Worm (Caenorhabditis elegans) whole organism, L2 larva: ENCODE results near the gene rpl-3.

Experiments used
- ZK546.5 ChIP-seq: sonication (generic microtip); optimal IDR thresholded peaks from 2 replicates; lab custom pipeline; 2017; ENCODE audit warnings: missing biosample characterization, missing genetic modification characterization
- aly-2 ChIP-seq: fragments of 150-350 bp; optimal IDR thresholded peaks from 2 replicates; lab custom pipeline; 2014; ENCODE audit warnings: missing biosample characterization, missing genetic modification characterization
- ama-1 ChIP-seq: fragments of 150-350 bp; optimal IDR thresholded peaks from 2 replicates; lab custom pipeline; 2018; ENCODE audit warnings: inconsistent platforms
- blmp-1 ChIP-seq: sonication (generic microtip); optimal IDR thresholded peaks from 2 replicates; lab custom pipeline; 2017; ENCODE audit warnings: missing genetic modification characterization, mild to moderate bottlenecking, missing compliant biosample characterization, antibody characterized with exemption, moderate library complexity; ENCODE audit not compliant: insufficient read depth
- ceh-82 ChIP-seq: fragments of 150-350 bp; optimal IDR thresholded peaks from 2 replicates; lab custom pipeline; 2014; ENCODE audit warnings: missing biosample characterization, missing genetic modification characterization
- elt-3 ChIP-seq: sonication (generic microtip); optimal IDR thresholded peaks from 2 replicates; lab custom pipeline; 2017; ENCODE audit warnings: missing biosample characterization, missing genetic modification characterization
- nhr-11 ChIP-seq: fragments of 150-350 bp; optimal IDR thresholded peaks from 2 replicates; lab custom pipeline; 2014; ENCODE audit warnings: missing biosample characterization, missing genetic modification characterization
- nhr-23 ChIP-seq: fragments of 150-350 bp; optimal IDR thresholded peaks from 2 replicates; lab custom pipeline; 2014; ENCODE audit warnings: missing biosample characterization, missing genetic modification reagents, missing genetic modification characterization
- snpc-4 ChIP-seq: fragments of 150-350 bp; optimal IDR thresholded peaks from 2 replicates; lab custom pipeline; 2014; ENCODE audit warnings: missing biosample characterization, missing genetic modification characterization
- unc-39 ChIP-seq: fragments of 150-350 bp; optimal IDR thresholded peaks from 2 replicates; lab custom pipeline; 2014; ENCODE audit warnings: missing biosample characterization, missing genetic modification characterization
- zag-1 ChIP-seq: fragments of 150-350 bp; optimal IDR thresholded peaks from 2 replicates; lab custom pipeline; 2014; ENCODE audit warnings: missing biosample characterization, missing genetic modification characterization

DNA sequence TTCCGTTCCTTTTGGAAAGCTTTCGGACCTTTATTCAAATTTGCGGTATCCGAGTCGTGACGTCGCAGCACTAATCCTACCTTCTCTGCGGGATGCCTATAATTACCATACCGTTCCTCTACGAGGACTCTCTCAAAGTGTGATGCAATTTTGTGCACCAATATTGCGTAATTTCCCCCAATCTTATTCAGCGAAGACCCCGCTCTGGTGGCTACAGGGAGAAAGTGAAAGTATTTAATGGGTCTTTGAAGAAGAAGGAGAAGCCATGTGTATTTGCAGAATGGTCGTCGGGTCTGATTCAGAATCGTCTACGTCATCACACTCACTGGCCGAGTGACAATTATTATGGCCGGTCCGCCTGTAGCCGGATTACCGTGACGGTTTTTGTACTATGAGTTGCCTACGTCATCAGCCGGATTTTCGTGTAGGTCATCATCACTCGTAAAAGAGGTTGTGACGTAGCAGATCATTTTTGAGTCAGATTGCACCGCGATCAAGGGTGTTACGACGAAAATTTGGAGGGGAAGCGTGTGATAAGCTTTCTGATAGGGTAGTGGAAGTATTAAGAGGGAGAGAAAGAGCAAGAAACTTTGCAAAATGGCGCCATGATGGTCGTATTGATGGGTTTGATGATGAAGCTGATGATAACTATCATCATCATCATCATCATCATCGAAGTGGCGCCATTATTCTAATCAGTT is 8.7 kb downstream of the rpl-3 start:
- TF ChIP-seq ceh-82 (tag; lab: Kevin White, UChicago) (no peak), snpc-4 (no peak), ZK546.5 (tag; lab: Kevin White, UChicago) (no peak), ama-1 (lab: Kevin White, UChicago) (no peak), zag-1 (no peak), nhr-11 (tag; lab: Kevin White, UChicago) (no peak), aly-2 (tag; lab: Kevin White, UChicago) (no peak), elt-3 (tag; lab: Kevin White, UChicago) (no peak), unc-39 (tag; lab: Kevin White, UChicago) (no peak), nhr-23 (tag; lab: Kevin White, UChicago) (no peak), blmp-1 (tag; lab: Kevin White, UChicago) (peak; percentile 36)
